Worm (Caenorhabditis elegans): ENCODE data around the gene Y71H2AM.25.

- TF ChIP-seq lin-39 (tag; optimal IDR thresholded peaks at IDR 0.05): no peak
- TF ChIP-seq nhr-77 (tag; optimal IDR thresholded peaks at IDR 0.05): no peak
- no peak for TF ChIP-seq nhr-237 (tag; optimal IDR thresholded peaks at IDR 0.05)
- no peak for TF ChIP-seq alr-1 (tag; optimal IDR thresholded peaks at IDR 0.05)
- no peak for TF ChIP-seq C34F6.9 (tag; optimal IDR thresholded peaks at IDR 0.05)
- TF ChIP-seq nhr-11 (tag; optimal IDR thresholded peaks at IDR 0.05): no peak
- TF ChIP-seq egl-27 (tag; optimal IDR thresholded peaks at IDR 0.05): no peak
- TF ChIP-seq ztf-11 (tag; optimal IDR thresholded peaks at IDR 0.05): no peak
- no peak for TF ChIP-seq nhr-129 (tag; optimal IDR thresholded peaks at IDR 0.05)
These were observed at the start of gene Y71H2AM.25, which contains the start of gene twk-45 for ce11 chrIII:2801800-2802515.

All from whole organism, L2 larva.